Fruit fly (Drosophila melanogaster) whole organism, embryonic: ENCODE data around the gene mthl14.
A peak's percentile ranks its signal among the peaks of the same experiment; 100 is the strongest.

Source experiments
- CG11504 ChIP-seq: fragments of 200-800 bp; sonication (Bioruptor generic); optimal IDR thresholded peaks from 3 replicates; lab custom pipeline; 2019; ENCODE audit warnings: missing biosample characterization, mild to moderate bottlenecking, missing genetic modification characterization, moderate library complexity
- CG11560 ChIP-seq: fragments of 200-800 bp; sonication (Bioruptor generic); IDR thresholded peaks from 3 replicates; pipeline ENCODE4 v1.3.6; 2022; ENCODE audit warnings: missing biosample characterization, missing genetic modification characterization
- CG14860 ChIP-seq: fragments of 200-800 bp; sonication (Bioruptor generic); IDR thresholded peaks from 3 replicates; pipeline ENCODE4 v1.3.6; 2022; ENCODE audit warnings: missing biosample characterization, missing genetic modification characterization; ENCODE audit not compliant: partially characterized antibody
- CG16779 ChIP-seq: fragments of 200-800 bp; sonication (Bioruptor generic); IDR thresholded peaks from 2 replicates; pipeline ENCODE4 v1.3.6; 2022; ENCODE audit warnings: missing biosample characterization, missing genetic modification characterization
- CG18599 ChIP-seq: fragments of 200-800 bp; sonication (Bioruptor generic); optimal IDR thresholded peaks from 3 replicates; lab custom pipeline; 2017; ENCODE audit warnings: missing biosample characterization, missing genetic modification characterization, mild to moderate bottlenecking, moderate library complexity, missing genetic modification reagents
- CG2129 ChIP-seq: fragments of 200-800 bp; sonication (Bioruptor generic); IDR thresholded peaks from 2 replicates; pipeline ENCODE4 v1.3.6; 2022; ENCODE audit warnings: missing biosample characterization, missing genetic modification characterization; ENCODE audit not compliant: partially characterized antibody
- CG2199 ChIP-seq: fragments of 200-800 bp; sonication (Bioruptor generic); IDR thresholded peaks from 3 replicates; pipeline ENCODE4 v1.3.6; 2022; ENCODE audit warnings: missing biosample characterization, missing genetic modification characterization
- CG4854 ChIP-seq: fragments of 200-800 bp; sonication (Bioruptor generic); optimal IDR thresholded peaks from 2 replicates; lab custom pipeline; 2016; ENCODE audit warnings: missing biosample characterization, missing genetic modification characterization, inconsistent platforms
- CG5180 ChIP-seq: fragments of 200-800 bp; sonication (Bioruptor generic); optimal IDR thresholded peaks from 3 replicates; lab custom pipeline; 2017; ENCODE audit warnings: missing biosample characterization, missing genetic modification characterization, mild to moderate bottlenecking, moderate library complexity, missing genetic modification reagents
- CG5245 ChIP-seq: fragments of 200-800 bp; sonication (Bioruptor generic); optimal IDR thresholded peaks from 3 replicates; lab custom pipeline; 2016; ENCODE audit warnings: missing biosample characterization, missing genetic modification characterization
- CG7556 ChIP-seq: fragments of 200-800 bp; sonication (Bioruptor generic); optimal IDR thresholded peaks from 2 replicates; lab custom pipeline; 2017; ENCODE audit warnings: missing biosample characterization, mild to moderate bottlenecking, missing genetic modification characterization
- CG7963 ChIP-seq: fragments of 200-800 bp; sonication (Bioruptor generic); IDR thresholded peaks from 3 replicates; pipeline ENCODE4 v1.3.6; 2022; ENCODE audit warnings: missing biosample characterization, missing genetic modification characterization; ENCODE audit not compliant: partially characterized antibody
- CG8281 ChIP-seq: fragments of 200-800 bp; sonication (Bioruptor generic); optimal IDR thresholded peaks from 2 replicates; lab custom pipeline; 2018; ENCODE audit warnings: missing biosample characterization, mild to moderate bottlenecking, missing genetic modification characterization, moderate library complexity
- CG9215 ChIP-seq: fragments of 200-800 bp; sonication (Bioruptor generic); IDR thresholded peaks from 2 replicates; pipeline ENCODE4 v1.3.6; 2022; ENCODE audit warnings: missing biosample characterization, missing genetic modification characterization
- Deaf1 ChIP-seq: fragments of 200-800 bp; optimal IDR thresholded peaks from 3 replicates; lab custom pipeline; 2019; ENCODE audit warnings: missing biosample characterization, mild to moderate bottlenecking, missing genetic modification characterization, moderate library complexity
- Drgx ChIP-seq: fragments of 200-800 bp; sonication (Bioruptor generic); IDR thresholded peaks from 2 replicates; pipeline ENCODE4 v1.3.6; 2022; ENCODE audit warnings: missing biosample characterization, missing genetic modification characterization
- Elba2 ChIP-seq: fragments of 200-800 bp; sonication (Bioruptor generic); optimal IDR thresholded peaks from 3 replicates; lab custom pipeline; 2016; ENCODE audit warnings: missing biosample characterization, missing genetic modification characterization
- Fer2 ChIP-seq: fragments of 200-800 bp; sonication (Bioruptor generic); optimal IDR thresholded peaks from 2 replicates; lab custom pipeline; 2018; ENCODE audit warnings: missing biosample characterization, mild to moderate bottlenecking, missing genetic modification characterization, moderate library complexity
- HmgD ChIP-seq: fragments of 200-800 bp; sonication (Bioruptor generic); optimal IDR thresholded peaks from 3 replicates; lab custom pipeline; 2016; ENCODE audit warnings: missing biosample characterization, missing genetic modification characterization
- Hr39 ChIP-seq: fragments of >200 bp; optimal IDR thresholded peaks from 2 replicates; lab custom pipeline; 2017
- Hsf ChIP-seq: fragments of 200-800 bp; sonication (Bioruptor generic); optimal IDR thresholded peaks from 3 replicates; lab custom pipeline; 2016; ENCODE audit warnings: missing biosample characterization, missing genetic modification characterization
- MESR4 ChIP-seq: fragments of 200-800 bp; sonication (Bioruptor generic); optimal IDR thresholded peaks from 2 replicates; lab custom pipeline; 2018; ENCODE audit warnings: missing biosample characterization, mild to moderate bottlenecking, missing genetic modification characterization, moderate library complexity
- Med ChIP-seq: fragments of 200-800 bp; sonication (Bioruptor generic); peaks from one replicate; lab custom pipeline; 2016; ENCODE audit warnings: missing biosample characterization, missing genetic modification characterization, mild to moderate bottlenecking, inconsistent platforms, moderate library complexity
- Rfx ChIP-seq: fragments of 200-800 bp; sonication (Bioruptor generic); IDR thresholded peaks from 2 replicates; pipeline ENCODE4 v1.3.6; 2022; ENCODE audit warnings: missing biosample characterization, missing genetic modification characterization
- Rx ChIP-seq: fragments of 200-800 bp; sonication (Bioruptor generic); IDR thresholded peaks from 2 replicates; pipeline ENCODE4 v1.3.6; 2022; ENCODE audit warnings: missing biosample characterization, missing genetic modification characterization
- Trl ChIP-seq, 3 experiments: fragments of >200 bp in 2 of 3; fragments of 200-800 bp in 1 of 3; sonication (Bioruptor generic) in 1 of 3; optimal IDR thresholded peaks; 2 replicates in 1 of 3; 3 replicates in 2 of 3; lab custom pipeline; 2016 to 2017; ENCODE audit warnings: missing biosample characterization in 1 of 3, missing genetic modification characterization in 1 of 3
- cg ChIP-seq: fragments of 200-800 bp; sonication (Bioruptor generic); optimal IDR thresholded peaks from 3 replicates; lab custom pipeline; 2019; ENCODE audit warnings: missing biosample characterization, mild to moderate bottlenecking, missing genetic modification characterization, moderate library complexity
- chinmo ChIP-seq: fragments of 200-800 bp; sonication (Bioruptor generic); IDR thresholded peaks from 4 replicates; pipeline ENCODE4 v1.3.6; 2022; ENCODE audit warnings: missing biosample characterization, missing genetic modification characterization; ENCODE audit not compliant: partially characterized antibody
- crol ChIP-seq: fragments of 200-800 bp; sonication (Bioruptor generic); IDR thresholded peaks from 2 replicates; pipeline ENCODE4 v1.3.6; 2022; ENCODE audit warnings: missing biosample characterization, missing genetic modification characterization
- danr ChIP-seq: fragments of 200-800 bp; sonication (Bioruptor generic); IDR thresholded peaks from 2 replicates; pipeline ENCODE4 v1.3.6; 2022; ENCODE audit warnings: missing biosample characterization, missing genetic modification characterization
- dmrt99B ChIP-seq: fragments of 200-800 bp; sonication (Bioruptor generic); optimal IDR thresholded peaks from 2 replicates; lab custom pipeline; 2018; ENCODE audit warnings: missing biosample characterization, mild to moderate bottlenecking, missing genetic modification characterization, moderate library complexity
- ewg ChIP-seq: fragments of 200-800 bp; sonication (Bioruptor generic); optimal IDR thresholded peaks from 3 replicates; lab custom pipeline; 2017; ENCODE audit warnings: mild to moderate bottlenecking, missing biosample characterization, missing genetic modification reagents, missing genetic modification characterization
- hkb ChIP-seq, 2 experiments: fragments of 200-800 bp in 1 of 2; fragments of >200 bp in 1 of 2; sonication (Bioruptor generic) in 1 of 2; IDR thresholded peaks in 1 of 2; optimal IDR thresholded peaks in 1 of 2; 2 replicates each; pipeline versions ENCODE4 v1.3.6 to Lab custom; 2017 to 2022; ENCODE audit warnings: missing biosample characterization in 1 of 2, missing genetic modification characterization in 1 of 2
- nerfin-1 ChIP-seq: fragments of 200-800 bp; sonication (Bioruptor generic); optimal IDR thresholded peaks from 3 replicates; lab custom pipeline; 2019; ENCODE audit warnings: missing biosample characterization, mild to moderate bottlenecking, missing genetic modification characterization, moderate library complexity
- nom ChIP-seq: fragments of 200-800 bp; sonication (Bioruptor generic); optimal IDR thresholded peaks from 2 replicates; lab custom pipeline; 2017; ENCODE audit warnings: missing biosample characterization, missing genetic modification characterization, mild to moderate bottlenecking, moderate library complexity, missing genetic modification reagents
- org-1 ChIP-seq: fragments of 200-800 bp; sonication (Bioruptor generic); optimal IDR thresholded peaks from 2 replicates; lab custom pipeline; 2017; ENCODE audit warnings: missing biosample characterization, missing genetic modification characterization
- pros ChIP-seq: fragments of 200-800 bp; sonication (Bioruptor generic); optimal IDR thresholded peaks from 3 replicates; lab custom pipeline; 2019; ENCODE audit warnings: missing biosample characterization, mild to moderate bottlenecking, missing genetic modification characterization, moderate library complexity
- scrt ChIP-seq: fragments of 200-800 bp; sonication (Bioruptor generic); optimal IDR thresholded peaks from 2 replicates; lab custom pipeline; 2018; ENCODE audit warnings: missing biosample characterization, mild to moderate bottlenecking, missing genetic modification characterization, moderate library complexity
- sim ChIP-seq: fragments of 200-800 bp; sonication (Bioruptor generic); IDR thresholded peaks from 2 replicates; pipeline ENCODE4 v1.3.6; 2022; ENCODE audit warnings: missing biosample characterization, missing genetic modification characterization
- sug ChIP-seq: fragments of 200-800 bp; optimal IDR thresholded peaks from 2 replicates; lab custom pipeline; 2019; ENCODE audit warnings: missing biosample characterization, mild to moderate bottlenecking, missing genetic modification characterization, moderate library complexity
- trh ChIP-seq: fragments of 200-800 bp; sonication (Bioruptor generic); optimal IDR thresholded peaks from 2 replicates; lab custom pipeline; 2016; ENCODE audit warnings: missing biosample characterization, missing genetic modification characterization
- twi ChIP-seq: fragments of 200-800 bp; optimal IDR thresholded peaks from 2 replicates; lab custom pipeline; 2019; ENCODE audit warnings: missing biosample characterization, mild to moderate bottlenecking, missing genetic modification characterization, moderate library complexity
- wdn ChIP-seq: fragments of 200-800 bp; sonication (Bioruptor generic); IDR thresholded peaks from 2 replicates; pipeline ENCODE4 v1.3.6; 2022; ENCODE audit warnings: missing biosample characterization, missing genetic modification characterization

mthl14 gene

DNA sequence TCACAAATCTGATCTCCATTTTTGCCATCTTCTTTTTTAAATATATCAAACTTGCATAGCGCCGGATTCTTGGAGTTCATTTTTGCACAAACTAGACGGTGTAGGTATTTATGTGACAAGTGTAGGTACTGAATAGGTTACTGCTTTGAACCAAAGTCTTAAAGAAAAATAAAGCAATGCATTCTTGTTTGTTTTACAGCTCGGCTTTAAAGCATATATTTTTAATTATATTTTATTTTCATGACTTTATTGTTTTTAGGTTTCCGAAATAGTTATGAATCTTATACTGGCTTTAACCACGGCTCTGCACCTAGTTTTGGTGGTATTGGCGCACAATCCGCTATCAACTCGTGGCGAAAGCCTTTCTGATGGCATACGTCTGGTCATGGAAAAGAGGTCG is 26.0 kb downstream of the mthl14 start, which contains the start of gene CG32845:
TSS of gene CG32845 (minus strand) at position 101 of the 400 bp plus-strand sequence.
- no peak for TF ChIP-seq CG14860
- TF ChIP-seq Med (GFP tag; lab: Kevin White, UChicago): peak; percentile 0

dm6 chr3L:274855-275254 is 27.6 kb downstream of the mthl14 start, which contains the start of gene ttm2:
Gene ttm2, plus strand, starts transcription at chr3L:275155.
- TF ChIP-seq Hr39 (lab: Kevin White, UChicago) (no peak), CG4854 (no peak), CG11560 (tag; lab: Robert Waterston, UW) (no peak), CG8281 (tag; lab: Kevin White, UChicago) (no peak), sim (no peak), CG5245 (GFP tag; lab: Kevin White, UChicago) (no peak), MESR4 (GFP tag; lab: Kevin White, UChicago) (no peak)

DNA sequence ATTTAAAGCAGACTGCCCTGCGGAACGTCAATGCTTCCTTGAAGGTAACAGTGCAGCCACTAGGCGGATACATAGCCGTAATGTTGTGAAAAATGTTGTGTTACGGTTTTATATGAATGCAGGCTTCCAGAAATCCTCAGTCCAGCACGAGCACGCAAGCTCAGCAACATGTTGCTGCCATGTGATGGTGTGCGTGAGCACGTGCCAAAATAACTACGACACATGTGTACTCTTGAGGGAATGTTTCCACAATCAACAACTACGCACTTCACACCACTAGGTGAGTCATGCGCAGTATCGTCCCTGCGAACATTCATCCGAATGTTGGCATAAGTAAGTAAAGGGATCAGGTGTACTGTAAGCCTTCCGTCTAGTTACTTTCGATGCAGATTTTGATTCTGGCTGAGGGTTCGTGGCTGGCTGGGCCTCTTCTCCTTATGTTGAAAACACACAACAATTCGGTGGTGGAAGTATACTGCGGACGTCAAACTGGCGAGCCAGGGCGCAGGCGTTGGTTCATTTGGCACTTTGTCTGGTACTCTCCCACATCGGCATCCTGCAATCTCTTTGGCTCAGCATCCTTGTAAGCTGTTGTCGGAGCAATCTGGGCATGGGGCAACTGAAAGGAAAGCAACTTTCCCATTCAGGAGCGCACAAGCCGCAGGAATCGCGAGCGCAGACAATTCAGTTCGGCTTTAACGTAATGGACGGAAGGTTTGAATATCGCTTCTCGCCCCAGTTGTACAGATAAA is 29.6 kb downstream of the mthl14 start, which contains the start of gene RhoGEF3:
TSS of gene RhoGEF3 (plus strand) at position 702 of the 752 bp plus-strand sequence.
- TF ChIP-seq twi (tag; lab: Kevin White, UChicago) (peak; percentile 79), Elba2 (no peak), trh (GFP tag; lab: Kevin White, UChicago) (no peak), Hsf (GFP tag; lab: Kevin White, UChicago) (no peak), Trl (optimal IDR thresholded peaks at IDR 0.05; lab: Kevin White, UChicago) (peak; percentile 3 to 8), Trl (GFP tag; optimal IDR thresholded peaks at IDR 0.05; lab: Kevin White, UChicago) (no peak), CG5180 (GFP tag; lab: Kevin White, UChicago) (peak; percentile 93), pros (peak; percentile 35), CG16779 (GFP tag; lab: Robert Waterston, UW) (no peak), cg (peak; percentile 46), CG2199 (GFP tag; lab: Robert Waterston, UW) (0 out of 3 replicates have a peak, but pooled peaks have one; percentile 30), chinmo (GFP tag; lab: Robert Waterston, UW) (0 out of 4 replicates have a peak, but pooled peaks have one; percentile 45), CG7556 (GFP tag; lab: Kevin White, UChicago) (no peak), CG9215 (GFP tag; lab: Robert Waterston, UW) (no peak), scrt (GFP tag; lab: Kevin White, UChicago) (peak; percentile 74), Deaf1 (tag; lab: Kevin White, UChicago) (peak; percentile 57), nerfin-1 (tag; lab: Kevin White, UChicago) (peak; percentile 50), org-1 (GFP tag; lab: Kevin White, UChicago) (no peak), CG7963 (GFP tag; lab: Robert Waterston, UW) (no peak), Med (GFP tag; lab: Kevin White, UChicago) (peak; percentile 23), wdn (no peak), ewg (GFP tag; lab: Kevin White, UChicago) (peak; percentile 91), CG11504 (peak; percentile 99)

dm6 chr3L:282276-282675 is 35.0 kb downstream of the mthl14 start:
- TF ChIP-seq hkb (optimal IDR thresholded peaks at IDR 0.05; lab: Kevin White, UChicago) (no peak), hkb (GFP tag; IDR thresholded peaks at IDR 0.05; lab: Robert Waterston, UW) (0 out of 2 replicates have a peak, but pooled peaks have one; percentile 32), CG5180 (GFP tag; lab: Kevin White, UChicago) (peak; percentile 99), chinmo (GFP tag; lab: Robert Waterston, UW) (0 out of 4 replicates have a peak, but pooled peaks have one; percentile 51), Rfx (0 out of 2 replicates have a peak, but pooled peaks have one; percentile 24), Rx (no peak), danr (GFP tag; lab: Robert Waterston, UW) (no peak), sug (tag; lab: Kevin White, UChicago) (peak; percentile 74), HmgD (GFP tag; lab: Kevin White, UChicago) (no peak), nom (GFP tag; lab: Kevin White, UChicago) (peak; percentile 20), CG2129 (GFP tag; lab: Robert Waterston, UW) (no peak), dmrt99B (no peak), Fer2 (tag; lab: Kevin White, UChicago) (no peak), crol (GFP tag; lab: Robert Waterston, UW) (peak; percentile 94), CG18599 (GFP tag; lab: Kevin White, UChicago) (peak; percentile 40), Drgx (peak; percentile 19; the same call in 1 of the 2 replicates)
